Worm (Caenorhabditis elegans) whole organism, L4 larva: ENCODE measurements around the gene srj-15.

Experiments
- Y48G9A.11 ChIP-seq: fragments of 200-800 bp; sonication (Bioruptor generic); IDR thresholded peaks from 2 replicates; pipeline ENCODE4 v1.3.6; 2022; ENCODE audit warnings: missing genetic modification reagents, missing genetic modification characterization, missing compliant biosample characterization
- ZK546.5 ChIP-seq, 2 experiments: sonication (generic microtip); optimal IDR thresholded peaks; 2 replicates each; lab custom pipeline; 2017; ENCODE audit warnings: missing biosample characterization in 2 of 2, missing genetic modification characterization in 2 of 2
- ces-1 ChIP-seq: fragments of 150-350 bp; sonication (generic microtip); optimal IDR thresholded peaks from 4 replicates; lab custom pipeline; 2014; ENCODE audit warnings: missing biosample characterization, missing genetic modification reagents, missing genetic modification characterization
- fos-1 ChIP-seq: fragments of 150-350 bp; optimal IDR thresholded peaks from 2 replicates; lab custom pipeline; 2014; ENCODE audit warnings: missing biosample characterization, missing genetic modification characterization
- jun-1 ChIP-seq: fragments of 150-350 bp; optimal IDR thresholded peaks from 2 replicates; lab custom pipeline; 2014; ENCODE audit warnings: missing biosample characterization, missing genetic modification reagents, missing genetic modification characterization
- lin-15B ChIP-seq: fragments of 150-350 bp; sonication (generic microtip); optimal IDR thresholded peaks from 3 replicates; lab custom pipeline; 2014; ENCODE audit warnings: missing biosample characterization, missing genetic modification characterization
- mes-2 ChIP-seq: sonication (generic microtip); optimal IDR thresholded peaks from 2 replicates; lab custom pipeline; 2016; ENCODE audit warnings: missing genotype, mild to moderate bottlenecking, missing genetic modification characterization, missing compliant biosample characterization; ENCODE audit not compliant: poor library complexity, severe bottlenecking
- nhr-10 ChIP-seq: fragments of 150-350 bp; optimal IDR thresholded peaks from 2 replicates; lab custom pipeline; 2014; ENCODE audit warnings: missing biosample characterization, missing genetic modification characterization
- nhr-237 ChIP-seq: sonication (generic microtip); optimal IDR thresholded peaks from 2 replicates; lab custom pipeline; 2017; ENCODE audit warnings: missing biosample characterization, missing genetic modification characterization
- set-16 ChIP-seq: fragments of 200-800 bp; sonication (Bioruptor generic); IDR thresholded peaks from 2 replicates; pipeline ENCODE4 v1.3.6; 2022; ENCODE audit warnings: missing genetic modification reagents, missing genetic modification characterization, missing compliant biosample characterization
- skn-1 ChIP-seq: fragments of 150-350 bp; optimal IDR thresholded peaks from 2 replicates; lab custom pipeline; 2014; ENCODE audit warnings: missing biosample characterization, missing genetic modification characterization
- zag-1 ChIP-seq: fragments of 150-350 bp; optimal IDR thresholded peaks from 2 replicates; lab custom pipeline; 2014; ENCODE audit warnings: missing biosample characterization, missing genetic modification characterization

DNA sequence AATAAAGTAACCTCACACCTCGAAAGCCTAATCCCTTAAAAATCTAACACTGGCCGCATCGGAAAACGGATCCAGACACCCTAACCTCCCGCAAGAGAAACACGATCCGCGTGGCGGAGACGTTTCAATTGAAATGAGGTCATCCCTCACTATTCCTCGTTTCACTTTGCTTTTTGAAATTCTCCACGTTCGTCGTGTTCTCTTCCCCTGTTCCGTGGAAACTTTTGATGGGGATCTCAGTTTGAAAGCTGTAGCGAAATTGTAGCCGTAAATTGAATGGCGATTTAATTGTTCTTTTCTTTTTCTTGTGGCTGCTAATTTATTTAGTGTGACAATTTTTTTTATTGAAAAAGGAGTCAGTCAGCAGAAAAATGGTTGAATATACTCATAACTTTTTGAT, 4.1 kb upstream of the srj-15 start:
- TF ChIP-seq fos-1 (tag; lab: Kevin White, UChicago) (no peak), nhr-237 (tag; lab: Kevin White, UChicago) (no peak), jun-1 (no peak), ZK546.5 (tag; optimal IDR thresholded peaks at IDR 0.05; lab: Kevin White, UChicago) (no peak), Y48G9A.11 (GFP tag; lab: Robert Waterston, UW) (no peak), nhr-10 (tag; lab: Kevin White, UChicago) (no peak), ces-1 (GFP tag; lab: Kevin White, UChicago) (no peak), lin-15B (tag; lab: Kevin White, UChicago) (no peak), zag-1 (tag; lab: Kevin White, UChicago) (no peak), set-16 (GFP tag; lab: Robert Waterston, UW) (no peak), mes-2 (tag; lab: Kevin White, UChicago) (no peak), skn-1 (tag; lab: Kevin White, UChicago) (no peak)
